Worm (Caenorhabditis elegans) whole organism, L4/young adult: ENCODE results near the gene Y40A1A.2.

Source experiments
- W03F9.2 ChIP-seq: fragments of 150-350 bp; optimal IDR thresholded peaks from 2 replicates; lab custom pipeline; 2014; ENCODE audit warnings: missing biosample characterization, missing genetic modification characterization
- dao-5 ChIP-seq: sonication (generic microtip); optimal IDR thresholded peaks from 2 replicates; lab custom pipeline; 2016; ENCODE audit warnings: missing genotype, missing genetic modification characterization, moderate library complexity, missing compliant biosample characterization
- him-1 ChIP-seq: sonication (generic microtip); optimal IDR thresholded peaks from 2 replicates; lab custom pipeline; 2016; ENCODE audit warnings: missing genotype, missing genetic modification reagents, missing genetic modification characterization, missing compliant biosample characterization

- TF ChIP-seq him-1 (tag; lab: Kevin White, UChicago), result no peak
- TF ChIP-seq dao-5 (tag; lab: Kevin White, UChicago), result no peak
- TF ChIP-seq W03F9.2 (tag; lab: Kevin White, UChicago), result no peak
Measured at ce11 chrX:2031414-2031813, 40.9 kb downstream of the Y40A1A.2 start, which contains the start of gene Y102A11A.5.
